Worm (Caenorhabditis elegans) whole organism, L3 larva: ENCODE measurements around the gene dnj-24.
A peak's percentile ranks its signal among the peaks of the same experiment; 100 is the strongest.

Experiments used
- daf-12 ChIP-seq: fragments of 150-350 bp; optimal IDR thresholded peaks from 2 replicates; lab custom pipeline; 2014; ENCODE audit warnings: missing biosample characterization, missing genetic modification reagents, missing genetic modification characterization
- elt-2 ChIP-seq: sonication (generic microtip); optimal IDR thresholded peaks from 2 replicates; lab custom pipeline; 2016; ENCODE audit warnings: missing genetic modification reagents, mild to moderate bottlenecking, missing genetic modification characterization, missing compliant biosample characterization
- mdl-1 ChIP-seq: fragments of 150-350 bp; optimal IDR thresholded peaks from 2 replicates; lab custom pipeline; 2014; ENCODE audit warnings: missing biosample characterization, missing genetic modification characterization
- nhr-237 ChIP-seq: fragments of 150-350 bp; optimal IDR thresholded peaks from 2 replicates; lab custom pipeline; 2014; ENCODE audit warnings: missing biosample characterization, missing genetic modification characterization
- ztf-4 ChIP-seq: fragments of 150-350 bp; optimal IDR thresholded peaks from 2 replicates; lab custom pipeline; 2014; ENCODE audit warnings: missing biosample characterization, missing genetic modification characterization

- TF ChIP-seq daf-12 (tag; lab: Kevin White, UChicago) (no peak), ztf-4 (tag; lab: Kevin White, UChicago) (no peak), nhr-237 (no peak), elt-2 (peak; percentile 3), mdl-1 (no peak)
Observed at ce11 chrIII:5379879-5380331, 44.0 kb downstream of the dnj-24 start, which contains the start of gene paqr-2.
